Worm (Caenorhabditis elegans): ENCODE measurements around the gene T11F9.22.
"Not testable (repeated sequence)": the region's sequence is repeated elsewhere in the genome, so short reads cannot be mapped to it uniquely, and the experiment has no call there.

Gene T11F9.22

DNA sequence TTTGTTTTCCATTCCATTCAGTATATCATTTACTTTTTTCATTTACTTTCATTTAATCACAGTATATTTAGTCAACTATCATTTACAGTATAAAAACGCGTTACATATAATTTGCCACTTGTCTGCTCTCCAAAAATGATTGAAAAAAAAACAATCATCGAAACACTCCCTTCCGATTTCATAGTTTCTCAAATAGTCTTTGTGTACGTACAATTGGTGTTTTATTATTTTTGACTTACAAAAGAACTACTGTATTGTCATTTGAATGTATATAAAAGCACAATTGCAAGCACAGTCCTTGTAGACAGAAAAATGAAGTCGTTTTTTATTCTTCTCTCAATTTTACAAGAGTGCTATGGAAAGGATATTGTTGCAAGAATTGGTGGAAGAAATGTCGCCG lies 5.1 kb upstream of the T11F9.22 start, which contains the start of gene nas-22:
nas-22 (plus strand) TSS at position 301 of the 400 bp plus-strand sequence.
- TF ChIP-seq fkh-10 (GFP tag; optimal IDR thresholded peaks at IDR 0.05) (no peak), C16A3.4 (tag; optimal IDR thresholded peaks at IDR 0.05) (no peak), nhr-20 (tag; optimal IDR thresholded peaks at IDR 0.05) (no peak), lin-39 (tag; optimal IDR thresholded peaks at IDR 0.05) (no peak), mef-2 (tag; optimal IDR thresholded peaks at IDR 0.05) (no peak), unc-62 (GFP tag; optimal IDR thresholded peaks at IDR 0.05) (no peak), nhr-11 (tag; optimal IDR thresholded peaks at IDR 0.05) (no peak), nhr-12 (tag; optimal IDR thresholded peaks at IDR 0.05) (no peak), rnt-1 (tag; optimal IDR thresholded peaks at IDR 0.05) (no peak), tbx-2 (tag; optimal IDR thresholded peaks at IDR 0.05) (no peak), lir-3 (tag; optimal IDR thresholded peaks at IDR 0.05; ENCODE audit: poor library complexity) (no peak), ceh-90 (tag; optimal IDR thresholded peaks at IDR 0.05) (no peak), nhr-84 (tag; optimal IDR thresholded peaks at IDR 0.05) (no peak)

DNA sequence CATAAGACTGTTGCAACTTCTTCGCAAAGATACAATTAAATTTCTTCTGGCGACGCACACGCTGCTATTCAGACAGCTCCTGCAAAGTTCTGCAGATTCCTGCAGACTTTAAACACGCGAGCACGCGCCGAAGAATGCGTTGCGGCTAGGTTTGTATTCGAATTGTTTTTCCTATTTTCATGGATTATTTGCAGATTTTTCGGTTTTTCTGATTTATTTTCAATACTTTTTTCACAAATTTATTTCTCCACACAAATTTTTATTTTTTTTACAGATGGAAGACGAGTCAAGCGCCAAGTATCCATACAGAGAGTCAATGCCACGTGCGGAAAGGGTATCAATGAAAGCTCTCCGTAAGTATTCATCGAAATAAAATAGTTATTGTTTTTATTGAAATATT lies 3.9 kb upstream of the T11F9.22 start, which contains the start of gene T11F9.7:
T11F9.7 (plus strand) TSS at position 301 of the 400 bp plus-strand sequence.
- not testable (repeated sequence) for TF ChIP-seq C04F5.9 (tag; optimal IDR thresholded peaks at IDR 0.05); mdl-1 (tag; optimal IDR thresholded peaks at IDR 0.05); hlh-17 (GFP tag; optimal IDR thresholded peaks at IDR 0.05; ENCODE audit: borderline replicate concordance)

DNA sequence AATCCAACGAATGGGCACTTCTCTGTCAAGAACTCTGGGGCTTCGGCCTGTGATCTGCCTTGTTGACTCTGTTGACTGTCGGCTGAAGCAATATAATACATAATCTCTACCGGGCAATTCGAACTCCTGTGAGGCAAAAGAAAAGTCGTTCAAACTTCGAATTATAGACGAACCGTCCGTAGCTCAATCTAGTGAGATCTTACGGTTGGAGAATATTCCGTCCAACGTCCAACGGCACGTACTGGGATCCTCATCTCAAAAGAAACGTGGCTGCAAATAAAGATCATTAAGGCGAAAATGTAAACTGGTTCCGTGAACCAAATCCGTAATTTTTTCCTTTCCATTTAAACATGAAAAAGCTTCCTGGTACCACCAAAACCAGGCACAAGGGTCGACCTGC lies 1.2 kb downstream of the T11F9.22 start, which contains the start of gene T11F9.14:
T11F9.14 (minus strand) TSS at position 101 of the 400 bp plus-strand sequence.
- TF ChIP-seq ceh-8 (GFP tag; optimal IDR thresholded peaks at IDR 0.05); dpl-1 (GFP tag; optimal IDR thresholded peaks at IDR 0.05); mdl-1 (tag; optimal IDR thresholded peaks at IDR 0.05): not testable (repeated sequence)

DNA sequence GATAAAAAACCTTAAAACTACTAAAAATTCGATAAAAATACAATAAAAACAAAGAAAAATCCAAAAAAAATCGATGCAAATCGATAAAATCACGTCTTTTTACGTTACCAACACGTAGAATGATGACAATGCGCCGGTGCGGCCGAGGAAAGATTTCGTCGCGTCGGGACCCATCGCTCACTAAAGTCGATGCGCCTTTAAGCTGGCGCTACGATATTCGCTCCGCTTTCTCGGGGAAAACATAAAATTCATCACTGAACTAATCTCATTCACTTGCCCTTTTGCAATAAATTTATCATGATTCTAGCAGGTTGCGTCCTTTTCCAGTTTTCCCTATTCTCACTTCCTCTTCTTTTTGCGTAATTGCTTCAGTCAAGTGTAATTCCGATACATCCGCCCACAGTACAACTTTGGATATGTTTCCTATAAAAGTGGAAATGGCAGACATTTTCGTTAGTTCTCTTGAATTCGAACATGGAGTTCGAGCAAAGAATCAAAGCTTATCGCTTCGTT lies 4.1 kb downstream of the T11F9.22 start, which contains the start of gene col-157:
col-157 (plus strand) TSS at position 463 of the 513 bp plus-strand sequence.
- TF ChIP-seq egl-27 (tag; optimal IDR thresholded peaks at IDR 0.05); ceh-90 (tag; optimal IDR thresholded peaks at IDR 0.05); efl-3 (GFP tag; optimal IDR thresholded peaks at IDR 0.05): not testable (repeated sequence)

DNA sequence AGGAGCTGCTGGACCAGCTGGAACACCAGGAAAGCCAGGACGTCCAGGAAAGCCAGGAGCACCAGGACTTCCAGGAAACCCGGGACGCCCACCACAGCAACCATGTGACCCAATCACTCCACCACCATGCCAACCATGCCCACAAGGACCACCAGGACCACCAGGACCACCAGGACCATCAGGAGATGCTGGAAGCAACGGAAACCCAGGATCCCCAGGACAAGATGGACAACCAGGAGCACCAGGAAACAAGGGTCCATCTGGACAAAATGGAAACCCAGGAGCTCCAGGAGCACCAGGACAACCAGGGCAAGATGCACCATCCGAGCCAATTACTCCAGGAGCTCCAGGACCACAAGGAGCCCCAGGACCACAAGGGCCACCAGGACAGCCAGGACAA lies 4.9 kb downstream of the T11F9.22 start:
- no peak for TF ChIP-seq mep-1 (tag; optimal IDR thresholded peaks at IDR 0.05)
- TF ChIP-seq rnt-1 (tag; optimal IDR thresholded peaks at IDR 0.05): no peak
- no peak for TF ChIP-seq nhr-237 (tag; optimal IDR thresholded peaks at IDR 0.05)
- no peak for TF ChIP-seq hlh-4 (tag; optimal IDR thresholded peaks at IDR 0.05)
- no peak for TF ChIP-seq ama-1 (optimal IDR thresholded peaks at IDR 0.05)
- TF ChIP-seq aha-1 (tag; optimal IDR thresholded peaks at IDR 0.05): no peak
- no peak for TF ChIP-seq egl-27 (tag; optimal IDR thresholded peaks at IDR 0.05)
- no peak for TF ChIP-seq F16B12.6 (tag; optimal IDR thresholded peaks at IDR 0.05)
- no peak for TF ChIP-seq elt-2 (tag; optimal IDR thresholded peaks at IDR 0.05)

DNA sequence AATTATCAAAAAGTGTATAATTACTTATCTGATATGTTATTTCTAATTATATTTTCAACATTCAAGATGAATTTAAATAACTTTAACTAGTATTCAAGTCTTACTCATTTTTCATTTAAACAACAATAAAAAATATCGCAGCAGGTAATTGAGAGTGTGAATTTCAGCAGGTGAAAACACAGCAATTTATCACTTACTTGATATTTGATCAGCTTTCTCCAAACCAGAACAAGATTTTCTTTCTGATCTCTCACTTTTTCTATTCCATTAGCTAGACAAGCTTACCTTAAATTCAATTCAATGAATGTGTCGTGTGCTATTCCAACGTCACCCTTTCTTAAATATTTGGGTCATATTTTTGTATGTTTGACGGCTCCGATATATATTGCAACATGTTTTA lies 6.1 kb downstream of the T11F9.22 start, which contains the start of gene srh-1:
srh-1 (plus strand) TSS at position 301 of the 400 bp plus-strand sequence.
- no peak for TF ChIP-seq unc-98 (GFP tag; IDR thresholded peaks at IDR 0.05)
- TF ChIP-seq lsy-2 (tag; optimal IDR thresholded peaks at IDR 0.05): no peak
- no peak for TF ChIP-seq elt-3 (tag; optimal IDR thresholded peaks at IDR 0.05)
- TF ChIP-seq egl-27 (tag; optimal IDR thresholded peaks at IDR 0.05): no peak
- TF ChIP-seq mdl-1 (tag; optimal IDR thresholded peaks at IDR 0.05): no peak
- no peak for TF ChIP-seq pax-3 (tag; optimal IDR thresholded peaks at IDR 0.05)
- no peak for TF ChIP-seq jun-1 (tag; optimal IDR thresholded peaks at IDR 0.05)

Measured in whole organism, L1 larva.